Worm (Caenorhabditis elegans): ENCODE data around the gene pycr-4.

DNA sequence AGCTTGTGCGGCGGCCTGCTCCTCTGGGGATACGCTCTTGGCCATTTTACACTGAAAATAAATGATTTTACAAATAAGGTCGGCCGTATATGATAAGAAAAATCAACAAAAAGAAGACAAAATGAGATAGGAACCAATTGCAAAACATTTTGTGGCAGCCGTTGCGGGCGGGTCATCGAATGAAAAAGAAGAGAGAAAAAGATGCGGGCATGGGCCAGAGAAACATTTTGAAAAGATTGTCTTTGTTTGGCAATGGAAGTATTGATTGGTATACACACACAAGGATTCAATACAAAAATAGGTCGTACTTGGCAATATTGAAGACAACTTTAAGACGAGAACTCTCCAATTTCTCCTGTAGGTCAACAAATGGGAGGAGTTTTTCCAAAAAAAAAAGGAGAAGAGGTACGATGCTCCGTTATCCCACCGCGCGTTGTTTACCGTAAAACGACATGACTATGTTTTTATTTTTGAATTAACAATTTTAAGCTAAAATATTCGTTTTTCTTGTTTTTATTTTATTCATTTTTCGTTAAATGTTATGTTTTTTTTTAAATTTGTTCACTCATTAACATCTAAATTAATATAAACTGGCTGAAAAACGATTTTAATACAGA lies 35.6 kb upstream of the pycr-4 start, which contains the start of the genes plc-4 and R05G6.4:
- TF ChIP-seq ets-7 (tag; optimal IDR thresholded peaks at IDR 0.05) (no peak), hnd-1 (tag; optimal IDR thresholded peaks at IDR 0.05) (no peak), tbx-11 (GFP tag; IDR thresholded peaks at IDR 0.05) (no peak), ama-1 (optimal IDR thresholded peaks at IDR 0.05) (no peak), flt-1 (GFP tag; IDR thresholded peaks at IDR 0.05) (no peak), scrt-1 (GFP tag; IDR thresholded peaks at IDR 0.05) (no peak), hmbx-1 (tag; optimal IDR thresholded peaks at IDR 0.05) (no peak), F13C5.2 (tag; optimal IDR thresholded peaks at IDR 0.05) (no peak), hmg-4 (GFP tag; optimal IDR thresholded peaks at IDR 0.05) (no peak), B0310.2 (tag; optimal IDR thresholded peaks at IDR 0.05) (no peak), tra-4 (tag; optimal IDR thresholded peaks at IDR 0.05) (no peak)

Measured in whole organism, early embryonic.